Worm (Caenorhabditis elegans): Measurements from ENCODE around the gene metl-6.

ce11 chrIII:3916624-3917023, 4.9 kb downstream of the metl-6 start, which contains the start of gene ccdc-47:
- no peak for TF ChIP-seq nhr-237 (tag; optimal IDR thresholded peaks at IDR 0.05)
- no peak for TF ChIP-seq ztf-1 (GFP tag; conservative IDR thresholded peaks at IDR 0.05)
- no peak for TF ChIP-seq lin-39 (tag; optimal IDR thresholded peaks at IDR 0.05)
